Worm (Caenorhabditis elegans): Measurements from ENCODE around the gene F36A4.3.

- no peak for TF ChIP-seq hmbx-1 (tag; optimal IDR thresholded peaks at IDR 0.05)
- TF ChIP-seq tbx-11 (GFP tag; IDR thresholded peaks at IDR 0.05) = no peak
- no peak for TF ChIP-seq scrt-1 (GFP tag; IDR thresholded peaks at IDR 0.05)
- no peak for TF ChIP-seq ama-1 (optimal IDR thresholded peaks at IDR 0.05)
- no peak for TF ChIP-seq ceh-13 (GFP tag; optimal IDR thresholded peaks at IDR 0.05)
- no peak for TF ChIP-seq sea-1 (GFP tag; conservative IDR thresholded peaks at IDR 0.05)
- TF ChIP-seq hmg-4 (GFP tag; optimal IDR thresholded peaks at IDR 0.05) = no peak
- TF ChIP-seq hnd-1 (tag; optimal IDR thresholded peaks at IDR 0.05) = no peak
- TF ChIP-seq aly-1 (tag; optimal IDR thresholded peaks at IDR 0.05) = no peak
- TF ChIP-seq tra-4 (tag; optimal IDR thresholded peaks at IDR 0.05) = no peak
- no peak for TF ChIP-seq ceh-36 (tag; optimal IDR thresholded peaks at IDR 0.05)
- TF ChIP-seq ets-7 (tag; optimal IDR thresholded peaks at IDR 0.05) = no peak
Measured at ce11 chrIV:4247770-4248169, 21.6 kb upstream of the F36A4.3 start, which contains the start of gene ama-1.
